Fruit fly (Drosophila melanogaster) whole organism, embryonic: ENCODE data around the gene CG5071.
A peak's percentile ranks its signal among the peaks of the same experiment; 100 is the strongest.

ENCODE experiments used
- ATbp ChIP-seq: fragments of 200-800 bp; sonication (Bioruptor generic); optimal IDR thresholded peaks from 2 replicates; lab custom pipeline; 2017; ENCODE audit warnings: missing biosample characterization, mild to moderate bottlenecking, missing genetic modification characterization, missing genetic modification reagents
- Abd-B ChIP-seq: fragments of 200-800 bp; sonication (Bioruptor generic); optimal IDR thresholded peaks from 2 replicates; lab custom pipeline; 2018; ENCODE audit warnings: missing biosample characterization, mild to moderate bottlenecking, missing genetic modification characterization, moderate library complexity
- BEAF-32 ChIP-seq: fragments of 200-800 bp; sonication (Bioruptor generic); optimal IDR thresholded peaks from 3 replicates; lab custom pipeline; 2017; ENCODE audit warnings: missing biosample characterization, missing genetic modification characterization, mild to moderate bottlenecking, moderate library complexity, missing genetic modification reagents
- Bteb2 ChIP-seq: fragments of 200-800 bp; sonication (Bioruptor generic); optimal IDR thresholded peaks from 2 replicates; lab custom pipeline; 2016; ENCODE audit warnings: missing biosample characterization, missing genetic modification characterization
- C15 ChIP-seq: fragments of 200-800 bp; sonication (Bioruptor generic); IDR thresholded peaks from 3 replicates; pipeline ENCODE4 v1.3.6; 2022; ENCODE audit warnings: missing biosample characterization, missing genetic modification characterization
- CG11456 ChIP-seq: fragments of 200-800 bp; sonication (Bioruptor generic); IDR thresholded peaks from 3 replicates; pipeline ENCODE4 v1.3.6; 2022; ENCODE audit warnings: missing biosample characterization, missing genetic modification characterization
- CG11696 ChIP-seq: fragments of 200-800 bp; sonication (Bioruptor generic); IDR thresholded peaks from 2 replicates; pipeline ENCODE4 v1.3.6; 2022; ENCODE audit warnings: missing biosample characterization, missing genetic modification characterization
- CG12299 ChIP-seq: fragments of 200-800 bp; sonication (Bioruptor generic); optimal IDR thresholded peaks from 2 replicates; lab custom pipeline; 2018; ENCODE audit warnings: missing biosample characterization, mild to moderate bottlenecking, missing genetic modification characterization
- CG14014 ChIP-seq: fragments of 200-800 bp; sonication (Bioruptor generic); IDR thresholded peaks from 2 replicates; pipeline ENCODE4 v1.3.6; 2022; ENCODE audit warnings: missing biosample characterization, missing genetic modification characterization
- CG15073 ChIP-seq: fragments of 200-800 bp; sonication (Bioruptor generic); optimal IDR thresholded peaks from 2 replicates; lab custom pipeline; 2016; ENCODE audit warnings: missing biosample characterization, missing genetic modification characterization
- CG1602 ChIP-seq: fragments of 200-800 bp; sonication (Bioruptor generic); optimal IDR thresholded peaks from 3 replicates; lab custom pipeline; 2016; ENCODE audit warnings: missing biosample characterization, missing genetic modification characterization
- CG17186 ChIP-seq: fragments of 200-800 bp; sonication (Bioruptor generic); optimal IDR thresholded peaks from 3 replicates; lab custom pipeline; 2017; ENCODE audit warnings: missing biosample characterization, missing genetic modification reagents, missing genetic modification characterization
- CG1832 ChIP-seq: fragments of 200-800 bp; sonication (Bioruptor generic); optimal IDR thresholded peaks from 2 replicates; lab custom pipeline; 2017; ENCODE audit warnings: missing biosample characterization, mild to moderate bottlenecking, missing genetic modification characterization, inconsistent platforms
- CG4424 ChIP-seq: fragments of 200-800 bp; sonication (Bioruptor generic); optimal IDR thresholded peaks from 3 replicates; lab custom pipeline; 2016; ENCODE audit warnings: missing biosample characterization, missing genetic modification characterization
- CG6854 ChIP-seq: fragments of 200-800 bp; sonication (Bioruptor generic); optimal IDR thresholded peaks from 3 replicates; lab custom pipeline; 2017; ENCODE audit warnings: missing biosample characterization, mild to moderate bottlenecking, missing genetic modification characterization
- CG8478 ChIP-seq: fragments of >200 bp; optimal IDR thresholded peaks from 2 replicates; lab custom pipeline; 2018
- Eip74EF ChIP-seq, 2 experiments: fragments of 200-800 bp in 1 of 2; fragments of >200 bp in 1 of 2; sonication (Bioruptor generic) in 1 of 2; optimal IDR thresholded peaks; 2 replicates each; lab custom pipeline; 2017 to 2019; ENCODE audit warnings: missing biosample characterization in 2 of 2, missing genetic modification characterization in 2 of 2, mild to moderate bottlenecking in 1 of 2, moderate library complexity in 1 of 2
- Ets65A ChIP-seq: fragments of 200-800 bp; sonication (Bioruptor generic); peaks from one replicate; lab custom pipeline; 2016; ENCODE audit warnings: missing biosample characterization, missing genetic modification characterization
- MBD-R2 ChIP-seq: fragments of 200-800 bp; sonication (Bioruptor generic); IDR thresholded peaks from 2 replicates; pipeline ENCODE4 v1.3.6; 2022; ENCODE audit warnings: missing biosample characterization, missing genetic modification characterization
- Med ChIP-seq: fragments of 200-800 bp; sonication (Bioruptor generic); peaks from one replicate; lab custom pipeline; 2016; ENCODE audit warnings: missing biosample characterization, missing genetic modification characterization, mild to moderate bottlenecking, inconsistent platforms, moderate library complexity
- Mes4 ChIP-seq: fragments of 200-800 bp; sonication (Bioruptor generic); optimal IDR thresholded peaks from 2 replicates; lab custom pipeline; 2016; ENCODE audit warnings: missing biosample characterization, missing genetic modification characterization
- ac ChIP-seq: fragments of 200-800 bp; sonication (Bioruptor generic); optimal IDR thresholded peaks from 3 replicates; lab custom pipeline; 2017; ENCODE audit warnings: missing biosample characterization, mild to moderate bottlenecking, missing genetic modification characterization
- az2 ChIP-seq: fragments of 200-800 bp; sonication (Bioruptor generic); optimal IDR thresholded peaks from 3 replicates; lab custom pipeline; 2016; ENCODE audit warnings: missing biosample characterization, missing genetic modification characterization
- chif ChIP-seq, 2 experiments: fragments of 200-800 bp; sonication (Bioruptor generic); optimal IDR thresholded peaks; 3 replicates each; lab custom pipeline; 2016; ENCODE audit warnings: missing biosample characterization in 2 of 2, missing genetic modification characterization in 2 of 2
- ci ChIP-seq: fragments of 200-800 bp; sonication (Bioruptor generic); IDR thresholded peaks from 3 replicates; pipeline ENCODE4 v1.3.6; 2022; ENCODE audit warnings: missing biosample characterization, missing genetic modification characterization
- dpn ChIP-seq, 2 experiments: fragments of 200-800 bp; sonication (Bioruptor generic); optimal IDR thresholded peaks; 3 replicates each; lab custom pipeline; 2016; ENCODE audit warnings: missing biosample characterization in 2 of 2, missing genetic modification characterization in 2 of 2
- grau ChIP-seq: fragments of 200-800 bp; optimal IDR thresholded peaks from 3 replicates; lab custom pipeline; 2019; ENCODE audit warnings: missing biosample characterization, mild to moderate bottlenecking, missing genetic modification characterization, moderate library complexity
- hkb ChIP-seq, 2 experiments: fragments of 200-800 bp in 1 of 2; fragments of >200 bp in 1 of 2; sonication (Bioruptor generic) in 1 of 2; IDR thresholded peaks in 1 of 2; optimal IDR thresholded peaks in 1 of 2; 2 replicates each; pipeline versions ENCODE4 v1.3.6 to Lab custom; 2017 to 2022; ENCODE audit warnings: missing biosample characterization in 1 of 2, missing genetic modification characterization in 1 of 2
- ind ChIP-seq: fragments of 200-800 bp; sonication (Bioruptor generic); optimal IDR thresholded peaks from 3 replicates; lab custom pipeline; 2016; ENCODE audit warnings: missing biosample characterization, missing genetic modification characterization
- otp ChIP-seq: fragments of 200-800 bp; sonication (Bioruptor generic); IDR thresholded peaks from 3 replicates; pipeline ENCODE4, ENCODE4 v1.3.6; 2022; ENCODE audit warnings: missing biosample characterization, missing genetic modification characterization
- pan ChIP-seq, 4 experiments: fragments of >200 bp in 3 of 4; fragments of 200-800 bp in 1 of 4; sonication (Bioruptor generic) in 1 of 4; optimal IDR thresholded peaks in 3 of 4; IDR thresholded peaks in 1 of 4; 2 replicates each; pipeline versions ENCODE4 v1.3.6 to Lab custom; 2017 to 2022; ENCODE audit warnings: missing biosample characterization in 2 of 4, missing genetic modification characterization in 2 of 4, mixed read lengths in 1 of 4
- pho ChIP-seq: fragments of 200-800 bp; sonication (Bioruptor generic); optimal IDR thresholded peaks from 2 replicates; lab custom pipeline; 2016; ENCODE audit warnings: missing biosample characterization, missing genetic modification characterization
- prd ChIP-seq, 3 experiments: fragments of >200 bp in 2 of 3; fragments of 200-800 bp in 1 of 3; sonication (Bioruptor generic) in 1 of 3; optimal IDR thresholded peaks in 2 of 3; IDR thresholded peaks in 1 of 3; 2 replicates in 2 of 3; 3 replicates in 1 of 3; pipeline versions ENCODE4 v1.3.6 to Lab custom; 2017 to 2022; ENCODE audit warnings: missing biosample characterization in 1 of 3, missing genetic modification characterization in 1 of 3
- ranshi ChIP-seq: fragments of 200-800 bp; sonication (Bioruptor generic); IDR thresholded peaks from 2 replicates; pipeline ENCODE4 v1.3.6; 2022; ENCODE audit warnings: missing biosample characterization, missing genetic modification characterization
- ro ChIP-seq: fragments of 200-800 bp; sonication (Bioruptor generic); IDR thresholded peaks from 2 replicates; pipeline ENCODE4 v1.3.6; 2022; ENCODE audit warnings: missing biosample characterization, missing genetic modification characterization
- row ChIP-seq: fragments of 200-800 bp; sonication (Bioruptor generic); IDR thresholded peaks from 3 replicates; pipeline ENCODE4 v1.3.6; 2022; ENCODE audit warnings: missing biosample characterization, missing genetic modification characterization
- sc ChIP-seq, 3 experiments: fragments of >200 bp in 2 of 3; fragments of 200-800 bp in 1 of 3; sonication (Bioruptor generic) in 1 of 3; optimal IDR thresholded peaks; 2 replicates in 2 of 3; 3 replicates in 1 of 3; lab custom pipeline; 2017; ENCODE audit warnings: mild to moderate bottlenecking in 1 of 3, missing biosample characterization in 1 of 3, missing genetic modification characterization in 1 of 3, missing genetic modification reagents in 1 of 3
- sens ChIP-seq: fragments of 200-800 bp; sonication (Bioruptor generic); peaks from one replicate; lab custom pipeline; 2016; ENCODE audit warnings: missing biosample characterization, missing genetic modification characterization
- sisA ChIP-seq: fragments of 200-800 bp; sonication (Bioruptor generic); IDR thresholded peaks from 2 replicates; pipeline ENCODE4 v1.3.6; 2022; ENCODE audit warnings: missing biosample characterization, missing genetic modification characterization
- so ChIP-seq: fragments of 200-800 bp; sonication (Bioruptor generic); IDR thresholded peaks from 3 replicates; pipeline ENCODE4 v1.3.6; 2022; ENCODE audit warnings: missing biosample characterization, missing genetic modification characterization
- sug ChIP-seq: fragments of 200-800 bp; optimal IDR thresholded peaks from 2 replicates; lab custom pipeline; 2019; ENCODE audit warnings: missing biosample characterization, mild to moderate bottlenecking, missing genetic modification characterization, moderate library complexity
- toy ChIP-seq: fragments of 200-800 bp; sonication (Bioruptor generic); IDR thresholded peaks from 2 replicates; pipeline ENCODE4 v1.3.6; 2022; ENCODE audit warnings: missing biosample characterization, missing genetic modification characterization
- tup ChIP-seq: fragments of 200-800 bp; sonication (Bioruptor generic); optimal IDR thresholded peaks from 2 replicates; lab custom pipeline; 2016; ENCODE audit warnings: missing biosample characterization, mild to moderate bottlenecking, missing genetic modification characterization, moderate library complexity
- twi ChIP-seq: fragments of 200-800 bp; optimal IDR thresholded peaks from 2 replicates; lab custom pipeline; 2019; ENCODE audit warnings: missing biosample characterization, mild to moderate bottlenecking, missing genetic modification characterization, moderate library complexity
- vnd ChIP-seq: fragments of 200-800 bp; sonication (Bioruptor generic); IDR thresholded peaks from 3 replicates; pipeline ENCODE4 v1.3.6; 2022; ENCODE audit warnings: missing biosample characterization, missing genetic modification characterization; ENCODE audit not compliant: partially characterized antibody
- vvl ChIP-seq: fragments of 200-800 bp; sonication (Bioruptor generic); IDR thresholded peaks from 2 replicates; pipeline ENCODE4 v1.3.6; 2022; ENCODE audit warnings: missing biosample characterization, missing genetic modification characterization
- wdn ChIP-seq: fragments of 200-800 bp; sonication (Bioruptor generic); IDR thresholded peaks from 2 replicates; pipeline ENCODE4 v1.3.6; 2022; ENCODE audit warnings: missing biosample characterization, missing genetic modification characterization

CG5071 gene

DNA sequence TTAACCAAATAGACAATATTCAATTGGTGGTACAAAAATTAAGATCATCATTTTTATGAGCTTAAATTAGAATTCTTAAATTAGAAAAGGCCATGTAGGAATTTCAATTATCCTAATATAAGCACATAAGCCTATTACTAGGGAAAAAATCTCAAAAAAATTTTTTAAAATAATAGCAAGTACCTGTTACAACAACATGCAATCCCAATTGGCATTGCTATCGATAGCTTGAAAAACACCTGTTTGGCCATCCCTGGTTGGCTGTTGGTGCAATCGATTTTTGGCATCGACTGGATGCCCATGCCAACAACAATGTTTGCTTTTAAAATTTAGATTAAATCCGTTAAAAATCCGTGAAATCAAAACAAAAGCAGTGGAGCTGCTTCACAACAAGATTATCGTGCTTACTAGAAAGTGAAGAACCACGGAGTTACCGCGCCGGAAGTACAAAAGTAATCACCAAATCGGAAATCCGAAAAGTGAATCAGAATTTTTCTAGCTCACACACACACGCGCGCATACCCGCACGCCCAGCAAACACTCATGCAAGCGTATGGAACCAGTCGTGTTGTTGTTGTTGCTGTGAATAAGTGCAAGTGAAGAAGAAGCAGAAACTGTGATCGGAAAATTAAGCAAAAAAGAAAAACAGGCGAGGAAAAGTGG lies 43.4 kb downstream of the CG5071 start, which contains the start of gene RASSF8 (continued):
- TF ChIP-seq sc (optimal IDR thresholded peaks at IDR 0.05; lab: Kevin White, UChicago) (no peak), sc (GFP tag; optimal IDR thresholded peaks at IDR 0.05; lab: Kevin White, UChicago) (no peak), CG1602 (GFP tag; lab: Kevin White, UChicago) (peak; percentile 6), ind (GFP tag; lab: Kevin White, UChicago) (peak; percentile 18), az2 (GFP tag; lab: Kevin White, UChicago) (no peak), CG11456 (GFP tag; lab: Robert Waterston, UW) (peak; percentile 62; the same call in 1 of the 3 replicates), C15 (GFP tag; lab: Robert Waterston, UW) (no peak), tup (GFP tag; lab: Kevin White, UChicago) (no peak), sisA (no peak), CG1832 (GFP tag; lab: Kevin White, UChicago) (no peak), BEAF-32 (GFP tag; lab: Kevin White, UChicago) (peak; percentile 77), twi (tag; lab: Kevin White, UChicago) (no peak), CG8478 (lab: Kevin White, UChicago) (no peak), CG12299 (tag; lab: Kevin White, UChicago) (no peak), pho (GFP tag; lab: Kevin White, UChicago) (peak; percentile 32), Abd-B (no peak), ro (GFP tag; lab: Robert Waterston, UW) (no peak), Eip74EF (GFP tag; optimal IDR thresholded peaks at IDR 0.05; lab: Kevin White, UChicago) (no peak), MBD-R2 (peak; percentile 37; the same call in 1 of the 2 replicates), ranshi (no peak), CG17186 (GFP tag; lab: Kevin White, UChicago) (no peak), CG6854 (GFP tag; lab: Kevin White, UChicago) (no peak)

DNA sequence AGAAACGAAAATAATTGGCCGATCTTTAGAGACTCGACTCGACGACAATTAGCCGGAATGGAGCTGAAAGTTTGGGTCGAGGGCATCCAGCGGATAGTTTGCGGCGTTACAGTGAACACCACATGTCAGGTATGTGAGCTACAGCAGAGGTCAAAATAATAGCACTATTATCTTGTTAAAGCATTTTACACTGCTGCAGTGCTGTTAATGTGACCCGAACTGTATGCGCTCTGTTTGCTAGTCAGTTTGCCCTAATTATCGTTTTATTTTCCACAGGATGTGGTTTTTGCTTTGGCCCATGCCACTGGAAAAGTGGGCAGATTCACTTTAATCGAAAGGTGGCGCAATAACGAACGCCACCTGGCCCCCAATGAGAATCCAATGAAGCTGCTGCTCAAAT lies 44.1 kb downstream of the CG5071 start:
- TF ChIP-seq Ets65A (GFP tag; lab: Kevin White, UChicago) (peak; percentile 78), Bteb2 (GFP tag; lab: Kevin White, UChicago) (no peak), ind (GFP tag; lab: Kevin White, UChicago) (peak; percentile 10), chif (GFP tag; optimal IDR thresholded peaks at IDR 0.05; lab: Kevin White, UChicago) (peak in 1 of 2 experiments; percentile 9), grau (tag; lab: Kevin White, UChicago) (peak; percentile 60), sug (tag; lab: Kevin White, UChicago) (no peak), sens (GFP tag; lab: Kevin White, UChicago) (peak; percentile 68), CG4424 (peak; percentile 27), prd (optimal IDR thresholded peaks at IDR 0.05; lab: Kevin White, UChicago) (no peak), prd (GFP tag; IDR thresholded peaks at IDR 0.05; lab: Robert Waterston, UW) (peak; percentile 26; the same call in 1 of the 3 replicates), twi (tag; lab: Kevin White, UChicago) (no peak), so (GFP tag; lab: Robert Waterston, UW) (0 out of 3 replicates have a peak, but pooled peaks have one; percentile 20), vvl (0 out of 2 replicates have a peak, but pooled peaks have one; percentile 23), dpn (GFP tag; optimal IDR thresholded peaks at IDR 0.05; lab: Kevin White, UChicago) (peak in 1 of 2 experiments; percentile 4), pan (optimal IDR thresholded peaks at IDR 0.05; lab: Kevin White, UChicago) (no peak), pan (GFP tag; optimal IDR thresholded peaks at IDR 0.05 in 1 of 2, IDR thresholded peaks at IDR 0.05 in 1 of 2) (peak in 1 of 2 experiments; percentile 29), vnd (GFP tag; lab: Robert Waterston, UW) (no peak), toy (GFP tag; lab: Robert Waterston, UW) (no peak), CG15073 (GFP tag; lab: Kevin White, UChicago) (peak; percentile 5), otp (GFP tag; lab: Robert Waterston, UW) (peak; percentile 14; the same call in 1 of the 3 replicates), Med (GFP tag; lab: Kevin White, UChicago) (peak; percentile 1), ATbp (peak; percentile 9), CG14014 (GFP tag; lab: Robert Waterston, UW) (peak; percentile 7; the same call in 1 of the 2 replicates), ac (GFP tag; lab: Kevin White, UChicago) (no peak), hkb (optimal IDR thresholded peaks at IDR 0.05; lab: Kevin White, UChicago) (no peak), hkb (GFP tag; IDR thresholded peaks at IDR 0.05; lab: Robert Waterston, UW) (0 out of 2 replicates have a peak, but pooled peaks have one; percentile 11), row (GFP tag; lab: Robert Waterston, UW) (0 out of 3 replicates have a peak, but pooled peaks have one; percentile 11), Mes4 (GFP tag; lab: Kevin White, UChicago) (peak; percentile 15), az2 (GFP tag; lab: Kevin White, UChicago) (peak; percentile 8), ci (GFP tag; lab: Robert Waterston, UW) (0 out of 3 replicates have a peak, but pooled peaks have one; percentile 24), wdn (no peak), CG11696 (GFP tag; lab: Robert Waterston, UW) (peak; percentile 89)
